Fruit fly (Drosophila melanogaster) whole organism, embryonic: Measurements from ENCODE around the gene AOX1.

Source experiments
- ATbp ChIP-seq: fragments of 200-800 bp; sonication (Bioruptor generic); optimal IDR thresholded peaks from 2 replicates; lab custom pipeline; 2017; ENCODE audit warnings: missing biosample characterization, mild to moderate bottlenecking, missing genetic modification characterization, missing genetic modification reagents
- Atf3 ChIP-seq: fragments of 200-800 bp; sonication (Bioruptor generic); optimal IDR thresholded peaks from 3 replicates; lab custom pipeline; 2016; ENCODE audit warnings: missing biosample characterization, missing genetic modification characterization
- CG11085 ChIP-seq: fragments of 200-800 bp; sonication (Bioruptor generic); IDR thresholded peaks from 2 replicates; pipeline ENCODE4 v1.3.6; 2022; ENCODE audit warnings: missing biosample characterization, missing genetic modification characterization
- CG13287 ChIP-seq: fragments of 200-800 bp; sonication (Bioruptor generic); IDR thresholded peaks from 2 replicates; pipeline ENCODE4 v1.3.6; 2022; ENCODE audit warnings: missing biosample characterization, missing genetic modification characterization; ENCODE audit not compliant: partially characterized antibody
- CG13894 ChIP-seq: fragments of 200-800 bp; sonication (Bioruptor generic); optimal IDR thresholded peaks from 3 replicates; lab custom pipeline; 2018; ENCODE audit warnings: missing biosample characterization, mild to moderate bottlenecking, missing genetic modification characterization, moderate library complexity
- CG14667 ChIP-seq: fragments of 200-800 bp; sonication (Bioruptor generic); IDR thresholded peaks from 2 replicates; pipeline ENCODE4 v1.3.6; 2022; ENCODE audit warnings: missing biosample characterization, missing genetic modification characterization
- CG14965 ChIP-seq: fragments of 200-800 bp; sonication (Bioruptor generic); optimal IDR thresholded peaks from 2 replicates; lab custom pipeline; 2016; ENCODE audit warnings: missing biosample characterization, missing genetic modification characterization, borderline replicate concordance
- CG16863 ChIP-seq: fragments of 200-800 bp; sonication (Bioruptor generic); optimal IDR thresholded peaks from 3 replicates; lab custom pipeline; 2016; ENCODE audit warnings: missing biosample characterization, missing genetic modification characterization
- CG17612 ChIP-seq: fragments of 200-800 bp; sonication (Bioruptor generic); IDR thresholded peaks from 2 replicates; pipeline ENCODE4 v1.3.6; 2022; ENCODE audit warnings: missing biosample characterization, missing genetic modification characterization
- CG2199 ChIP-seq: fragments of 200-800 bp; sonication (Bioruptor generic); IDR thresholded peaks from 3 replicates; pipeline ENCODE4 v1.3.6; 2022; ENCODE audit warnings: missing biosample characterization, missing genetic modification characterization
- CG31441 ChIP-seq: fragments of 200-800 bp; sonication (Bioruptor generic); IDR thresholded peaks from 2 replicates; pipeline ENCODE4 v1.3.6; 2022; ENCODE audit warnings: missing biosample characterization, missing genetic modification characterization
- CG42726 ChIP-seq: fragments of 200-800 bp; sonication (Bioruptor generic); IDR thresholded peaks from 2 replicates; pipeline ENCODE4 v1.3.6; 2022; ENCODE audit warnings: missing biosample characterization, missing genetic modification characterization; ENCODE audit not compliant: partially characterized antibody
- CG6683 ChIP-seq: fragments of 200-800 bp; sonication (Bioruptor generic); optimal IDR thresholded peaks from 2 replicates; lab custom pipeline; 2017; ENCODE audit warnings: missing biosample characterization, mild to moderate bottlenecking, missing genetic modification characterization, missing genetic modification reagents
- CG6765 ChIP-seq: fragments of 200-800 bp; sonication (Bioruptor generic); optimal IDR thresholded peaks from 3 replicates; lab custom pipeline; 2017; ENCODE audit warnings: missing biosample characterization, mild to moderate bottlenecking, missing genetic modification characterization
- CG7556 ChIP-seq: fragments of 200-800 bp; sonication (Bioruptor generic); optimal IDR thresholded peaks from 2 replicates; lab custom pipeline; 2017; ENCODE audit warnings: missing biosample characterization, mild to moderate bottlenecking, missing genetic modification characterization
- CG9817 ChIP-seq: fragments of 200-800 bp; sonication (Bioruptor generic); optimal IDR thresholded peaks from 2 replicates; lab custom pipeline; 2018; ENCODE audit warnings: missing biosample characterization, mild to moderate bottlenecking, missing genetic modification characterization, moderate library complexity
- CrebB ChIP-seq: fragments of 200-800 bp; sonication (Bioruptor generic); optimal IDR thresholded peaks from 3 replicates; lab custom pipeline; 2018; ENCODE audit warnings: missing biosample characterization, mild to moderate bottlenecking, missing genetic modification characterization
- Dek ChIP-seq: fragments of 200-800 bp; sonication (Bioruptor generic); optimal IDR thresholded peaks from 3 replicates; lab custom pipeline; 2019; ENCODE audit warnings: missing biosample characterization, mild to moderate bottlenecking, missing genetic modification characterization, moderate library complexity
- Doc3 ChIP-seq: fragments of 200-800 bp; sonication (Bioruptor generic); IDR thresholded peaks from 3 replicates; pipeline ENCODE4 v1.3.6; 2022; ENCODE audit warnings: missing biosample characterization, missing genetic modification characterization; ENCODE audit not compliant: partially characterized antibody
- Fer1 ChIP-seq: fragments of 200-800 bp; sonication (Bioruptor generic); optimal IDR thresholded peaks from 2 replicates; lab custom pipeline; 2017; ENCODE audit warnings: missing biosample characterization, mild to moderate bottlenecking, missing genetic modification characterization
- HLH54F ChIP-seq: fragments of 200-800 bp; sonication (Bioruptor generic); optimal IDR thresholded peaks from 3 replicates; lab custom pipeline; 2016; ENCODE audit warnings: missing biosample characterization, missing genetic modification characterization
- HLHmδ ChIP-seq: fragments of 200-800 bp; sonication (Bioruptor generic); optimal IDR thresholded peaks from 2 replicates; lab custom pipeline; 2018; ENCODE audit warnings: missing biosample characterization, mild to moderate bottlenecking, missing genetic modification characterization, moderate library complexity
- HmgD ChIP-seq: fragments of 200-800 bp; sonication (Bioruptor generic); optimal IDR thresholded peaks from 3 replicates; lab custom pipeline; 2016; ENCODE audit warnings: missing biosample characterization, missing genetic modification characterization
- HmgZ ChIP-seq: fragments of 200-800 bp; sonication (Bioruptor generic); optimal IDR thresholded peaks from 2 replicates; lab custom pipeline; 2018; ENCODE audit warnings: missing biosample characterization, mild to moderate bottlenecking, missing genetic modification characterization
- Hmx ChIP-seq: fragments of 200-800 bp; sonication (Bioruptor generic); optimal IDR thresholded peaks from 2 replicates; lab custom pipeline; 2016; ENCODE audit warnings: missing biosample characterization, missing genetic modification characterization
- Jarid2 ChIP-seq: fragments of 200-800 bp; sonication (Bioruptor generic); optimal IDR thresholded peaks from 3 replicates; lab custom pipeline; 2017; ENCODE audit warnings: mild to moderate bottlenecking, missing biosample characterization, missing genetic modification reagents, missing genetic modification characterization
- Max ChIP-seq: fragments of 200-800 bp; sonication (Bioruptor generic); optimal IDR thresholded peaks from 2 replicates; lab custom pipeline; 2016; ENCODE audit warnings: missing biosample characterization, mild to moderate bottlenecking, missing genetic modification characterization
- Med ChIP-seq: fragments of 200-800 bp; sonication (Bioruptor generic); peaks from one replicate; lab custom pipeline; 2016; ENCODE audit warnings: missing biosample characterization, missing genetic modification characterization, mild to moderate bottlenecking, inconsistent platforms, moderate library complexity
- Myb ChIP-seq: fragments of 200-800 bp; sonication (Bioruptor generic); optimal IDR thresholded peaks from 2 replicates; lab custom pipeline; 2016; ENCODE audit warnings: missing biosample characterization, missing genetic modification characterization
- Opbp ChIP-seq: fragments of 200-800 bp; sonication (Bioruptor generic); IDR thresholded peaks from 3 replicates; pipeline ENCODE4 v1.3.6; 2022; ENCODE audit warnings: missing biosample characterization, missing genetic modification characterization; ENCODE audit not compliant: partially characterized antibody
- PHDP ChIP-seq: fragments of 200-800 bp; sonication (Bioruptor generic); optimal IDR thresholded peaks from 3 replicates; lab custom pipeline; 2018; ENCODE audit warnings: missing biosample characterization, mild to moderate bottlenecking, missing genetic modification characterization, moderate library complexity
- Ptx1 ChIP-seq: fragments of 200-800 bp; sonication (Bioruptor generic); IDR thresholded peaks from 2 replicates; pipeline ENCODE4 v1.3.6; 2022; ENCODE audit warnings: missing biosample characterization, missing genetic modification characterization
- Tbp ChIP-seq: fragments of >200 bp; optimal IDR thresholded peaks from 2 replicates; lab custom pipeline; 2018; ENCODE audit warnings: missing biosample characterization, missing genetic modification characterization
- aop ChIP-seq: fragments of 200-800 bp; sonication (Bioruptor generic); IDR thresholded peaks from 2 replicates; pipeline ENCODE4 v1.3.6; 2022; ENCODE audit warnings: missing biosample characterization, missing genetic modification characterization
- br ChIP-seq: fragments of >200 bp; optimal IDR thresholded peaks from 2 replicates; lab custom pipeline; 2017
- corto ChIP-seq: fragments of 200-800 bp; sonication (Bioruptor generic); optimal IDR thresholded peaks from 2 replicates; lab custom pipeline; 2016; ENCODE audit warnings: missing biosample characterization, mild to moderate bottlenecking, missing genetic modification characterization, moderate library complexity
- dm ChIP-seq: fragments of 200-800 bp; sonication (Bioruptor generic); optimal IDR thresholded peaks from 3 replicates; lab custom pipeline; 2016; ENCODE audit warnings: missing biosample characterization, missing genetic modification characterization
- emc ChIP-seq: fragments of 200-800 bp; sonication (Bioruptor generic); optimal IDR thresholded peaks from 2 replicates; lab custom pipeline; 2016; ENCODE audit warnings: missing biosample characterization, missing genetic modification characterization
- ewg ChIP-seq: fragments of 200-800 bp; sonication (Bioruptor generic); optimal IDR thresholded peaks from 3 replicates; lab custom pipeline; 2017; ENCODE audit warnings: mild to moderate bottlenecking, missing biosample characterization, missing genetic modification reagents, missing genetic modification characterization
- gem ChIP-seq: fragments of 200-800 bp; sonication (Bioruptor generic); optimal IDR thresholded peaks from 2 replicates; lab custom pipeline; 2019; ENCODE audit warnings: missing biosample characterization, mild to moderate bottlenecking, missing genetic modification characterization, moderate library complexity
- gsb-n ChIP-seq: fragments of 200-800 bp; sonication (Bioruptor generic); optimal IDR thresholded peaks from 3 replicates; lab custom pipeline; 2018; ENCODE audit warnings: missing biosample characterization, mild to moderate bottlenecking, missing genetic modification characterization
- gt ChIP-seq: fragments of 200-800 bp; sonication (Bioruptor generic); IDR thresholded peaks from 2 replicates; pipeline ENCODE4 v1.3.6; 2022; ENCODE audit warnings: missing biosample characterization, missing genetic modification characterization
- ham ChIP-seq: fragments of 200-800 bp; sonication (Bioruptor generic); IDR thresholded peaks from 2 replicates; pipeline ENCODE4 v1.3.6; 2022; ENCODE audit warnings: missing biosample characterization, missing genetic modification characterization
- luna ChIP-seq: fragments of 200-800 bp; sonication (Bioruptor generic); optimal IDR thresholded peaks from 2 replicates; lab custom pipeline; 2016; ENCODE audit warnings: missing biosample characterization, missing genetic modification characterization
- pan ChIP-seq, 4 experiments: fragments of >200 bp in 3 of 4; fragments of 200-800 bp in 1 of 4; sonication (Bioruptor generic) in 1 of 4; optimal IDR thresholded peaks in 3 of 4; IDR thresholded peaks in 1 of 4; 2 replicates each; pipeline versions ENCODE4 v1.3.6 to Lab custom; 2017 to 2022; ENCODE audit warnings: missing biosample characterization in 2 of 4, missing genetic modification characterization in 2 of 4, mixed read lengths in 1 of 4
- salm ChIP-seq: fragments of 200-800 bp; sonication (Bioruptor generic); optimal IDR thresholded peaks from 2 replicates; lab custom pipeline; 2018; ENCODE audit warnings: missing biosample characterization, mild to moderate bottlenecking, missing genetic modification characterization
- sd ChIP-seq: fragments of 200-800 bp; sonication (Bioruptor generic); optimal IDR thresholded peaks from 3 replicates; lab custom pipeline; 2018; ENCODE audit warnings: missing biosample characterization, mild to moderate bottlenecking, missing genetic modification characterization, moderate library complexity
- sens ChIP-seq: fragments of 200-800 bp; sonication (Bioruptor generic); peaks from one replicate; lab custom pipeline; 2016; ENCODE audit warnings: missing biosample characterization, missing genetic modification characterization
- sqz ChIP-seq: fragments of 200-800 bp; sonication (Bioruptor generic); optimal IDR thresholded peaks from 3 replicates; lab custom pipeline; 2018; ENCODE audit warnings: missing biosample characterization, mild to moderate bottlenecking, missing genetic modification characterization
- zfh1 ChIP-seq: fragments of 200-800 bp; sonication (Bioruptor generic); IDR thresholded peaks from 3 replicates; pipeline ENCODE4 v1.3.6; 2022; ENCODE audit warnings: missing biosample characterization, missing genetic modification characterization

The AOX1 gene

DNA sequence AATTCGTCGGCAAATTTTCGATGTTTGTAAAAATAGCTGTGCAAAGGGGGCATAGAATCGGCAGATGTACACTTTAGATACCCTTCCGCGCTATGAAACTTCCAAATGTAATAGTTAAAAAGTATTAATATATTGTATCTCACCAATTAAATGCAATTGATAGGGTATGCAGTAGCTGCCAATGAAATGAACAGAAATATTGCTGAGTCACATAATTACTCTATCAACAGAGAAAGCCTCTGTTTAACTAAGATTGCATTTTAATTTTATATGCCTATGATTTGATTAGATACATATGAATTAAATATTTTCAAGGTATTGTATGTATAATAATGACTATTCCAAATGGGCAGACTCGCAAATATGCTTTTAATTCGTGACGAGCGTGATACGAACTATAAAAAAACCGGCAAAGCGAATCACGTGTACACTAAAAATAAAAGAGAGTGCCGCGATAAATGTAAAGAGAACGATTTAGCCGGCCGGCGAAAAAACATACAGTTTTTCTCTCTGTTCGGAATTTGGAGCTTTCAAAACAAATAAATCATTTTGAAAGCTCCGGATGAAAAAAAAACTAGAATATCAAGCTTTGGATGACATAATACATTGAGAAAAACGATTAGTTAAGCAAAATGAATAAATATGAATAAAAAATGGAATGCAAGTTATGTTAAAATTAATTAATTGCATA lies 10.9 kb upstream of the AOX1 start, which contains the start of gene AOX3 (continued):
- TF ChIP-seq HLH54F (GFP tag; lab: Kevin White, UChicago) (peak; percentile 34), gem (tag; lab: Kevin White, UChicago) (peak; percentile 17), CG13894 (no peak), emc (GFP tag; lab: Kevin White, UChicago) (no peak), CG17612 (GFP tag; lab: Robert Waterston, UW) (no peak), salm (no peak), sens (GFP tag; lab: Kevin White, UChicago) (peak; percentile 57), ewg (GFP tag; lab: Kevin White, UChicago) (no peak), Opbp (GFP tag; lab: Robert Waterston, UW) (no peak), CG9817 (tag; lab: Kevin White, UChicago) (peak; percentile 45), pan (optimal IDR thresholded peaks at IDR 0.05; lab: Kevin White, UChicago) (no peak), pan (GFP tag; optimal IDR thresholded peaks at IDR 0.05 in 1 of 2, IDR thresholded peaks at IDR 0.05 in 1 of 2) (peak in 1 of 2 experiments; percentile 35), Jarid2 (GFP tag; lab: Kevin White, UChicago) (no peak), ham (no peak), CG6683 (GFP tag; lab: Kevin White, UChicago) (no peak), CG7556 (GFP tag; lab: Kevin White, UChicago) (no peak), CG14667 (GFP tag; lab: Robert Waterston, UW) (no peak), Atf3 (GFP tag; lab: Kevin White, UChicago) (no peak), PHDP (tag; lab: Kevin White, UChicago) (peak; percentile 29), ATbp (GFP tag; lab: Kevin White, UChicago) (no peak), zfh1 (no peak), CG16863 (GFP tag; lab: Kevin White, UChicago) (no peak), aop (GFP tag; lab: Robert Waterston, UW) (no peak), HmgD (no peak), Tbp (GFP tag; lab: Kevin White, UChicago) (no peak), HLHmδ (no peak), CG11085 (GFP tag; lab: Robert Waterston, UW) (no peak), CG42726 (GFP tag; lab: Robert Waterston, UW) (no peak), CG2199 (GFP tag; lab: Robert Waterston, UW) (no peak), CG31441 (GFP tag; lab: Robert Waterston, UW) (0 out of 2 replicates have a peak, but pooled peaks have one; percentile 8), dm (no peak), HmgZ (tag; lab: Kevin White, UChicago) (no peak), Doc3 (no peak), sqz (peak; percentile 37), Hmx (GFP tag; lab: Kevin White, UChicago) (no peak), Med (peak; percentile 73), Dek (tag; lab: Kevin White, UChicago) (no peak), Max (GFP tag; lab: Kevin White, UChicago) (peak; percentile 21), Ptx1 (GFP tag; lab: Robert Waterston, UW) (peak; percentile 33; the same call in 1 of the 2 replicates), gt (GFP tag; lab: Robert Waterston, UW) (no peak), CG13287 (no peak), luna (GFP tag; lab: Kevin White, UChicago) (no peak), CrebB (tag; lab: Kevin White, UChicago) (no peak), CG6765 (GFP tag; lab: Kevin White, UChicago) (peak; percentile 9), corto (GFP tag; lab: Kevin White, UChicago) (no peak), Myb (GFP tag; lab: Kevin White, UChicago) (no peak), CG14965 (GFP tag; lab: Kevin White, UChicago) (no peak), br (lab: Kevin White, UChicago) (no peak), gsb-n (tag; lab: Kevin White, UChicago) (no peak), sd (tag; lab: Kevin White, UChicago) (peak; percentile 85), Fer1 (no peak)
